Fruit fly (Drosophila melanogaster) whole organism, embryonic: ENCODE data around the gene sr.
A peak's percentile ranks its signal among the peaks of the same experiment; 100 is the strongest.

Experiments used
- CG10147 ChIP-seq: fragments of 200-800 bp; sonication (Bioruptor generic); optimal IDR thresholded peaks from 2 replicates; lab custom pipeline; 2019; ENCODE audit warnings: missing biosample characterization, mild to moderate bottlenecking, missing genetic modification characterization, moderate library complexity
- CG1024 ChIP-seq: fragments of 200-800 bp; sonication (Bioruptor generic); IDR thresholded peaks from 2 replicates; pipeline ENCODE4 v1.3.6; 2022; ENCODE audit warnings: missing biosample characterization, missing genetic modification characterization
- CG10321 ChIP-seq: fragments of 200-800 bp; sonication (Bioruptor generic); IDR thresholded peaks from 2 replicates; pipeline ENCODE4 v1.3.6; 2022; ENCODE audit warnings: missing biosample characterization, missing genetic modification characterization
- CG11723 ChIP-seq: fragments of 200-800 bp; sonication (Bioruptor generic); optimal IDR thresholded peaks from 2 replicates; lab custom pipeline; 2017; ENCODE audit warnings: missing biosample characterization, mild to moderate bottlenecking, missing genetic modification characterization
- CG12942 ChIP-seq: fragments of 200-800 bp; sonication (Bioruptor generic); optimal IDR thresholded peaks from 3 replicates; lab custom pipeline; 2016; ENCODE audit warnings: missing biosample characterization, missing genetic modification characterization
- CG13894 ChIP-seq: fragments of 200-800 bp; sonication (Bioruptor generic); optimal IDR thresholded peaks from 3 replicates; lab custom pipeline; 2018; ENCODE audit warnings: missing biosample characterization, mild to moderate bottlenecking, missing genetic modification characterization, moderate library complexity
- CG14667 ChIP-seq: fragments of 200-800 bp; sonication (Bioruptor generic); IDR thresholded peaks from 2 replicates; pipeline ENCODE4 v1.3.6; 2022; ENCODE audit warnings: missing biosample characterization, missing genetic modification characterization
- CG18476 ChIP-seq: fragments of 200-800 bp; sonication (Bioruptor generic); optimal IDR thresholded peaks from 2 replicates; lab custom pipeline; 2016; ENCODE audit warnings: missing biosample characterization, mild to moderate bottlenecking, missing genetic modification characterization
- CG18764 ChIP-seq: fragments of 200-800 bp; sonication (Bioruptor generic); optimal IDR thresholded peaks from 3 replicates; lab custom pipeline; 2016; ENCODE audit warnings: missing biosample characterization, missing genetic modification characterization
- CG2712 ChIP-seq: fragments of 200-800 bp; optimal IDR thresholded peaks from 3 replicates; lab custom pipeline; 2019; ENCODE audit warnings: missing biosample characterization, mild to moderate bottlenecking, missing genetic modification characterization, moderate library complexity
- CG32772 ChIP-seq: fragments of 200-800 bp; sonication (Bioruptor generic); IDR thresholded peaks from 2 replicates; pipeline ENCODE4 v1.3.6; 2022; ENCODE audit warnings: missing biosample characterization, missing genetic modification characterization
- CG34376 ChIP-seq: fragments of 200-800 bp; sonication (Bioruptor generic); optimal IDR thresholded peaks from 2 replicates; lab custom pipeline; 2018; ENCODE audit warnings: missing biosample characterization, mild to moderate bottlenecking, missing genetic modification characterization
- CG4617 ChIP-seq: fragments of 200-800 bp; sonication (Bioruptor generic); optimal IDR thresholded peaks from 3 replicates; lab custom pipeline; 2016; ENCODE audit warnings: missing biosample characterization, missing genetic modification characterization, borderline replicate concordance
- CG4707 ChIP-seq: fragments of 200-800 bp; sonication (Bioruptor generic); optimal IDR thresholded peaks from 2 replicates; lab custom pipeline; 2018; ENCODE audit warnings: missing biosample characterization, mild to moderate bottlenecking, missing genetic modification characterization, moderate library complexity
- CG5245 ChIP-seq: fragments of 200-800 bp; sonication (Bioruptor generic); optimal IDR thresholded peaks from 3 replicates; lab custom pipeline; 2016; ENCODE audit warnings: missing biosample characterization, missing genetic modification characterization
- CG6689 ChIP-seq: fragments of 200-800 bp; sonication (Bioruptor generic); IDR thresholded peaks from 2 replicates; pipeline ENCODE4 v1.3.6; 2022; ENCODE audit warnings: missing biosample characterization, missing genetic modification characterization
- CG6765 ChIP-seq: fragments of 200-800 bp; sonication (Bioruptor generic); optimal IDR thresholded peaks from 3 replicates; lab custom pipeline; 2017; ENCODE audit warnings: missing biosample characterization, mild to moderate bottlenecking, missing genetic modification characterization
- CG7271 ChIP-seq: fragments of 200-800 bp; sonication (Bioruptor generic); optimal IDR thresholded peaks from 2 replicates; lab custom pipeline; 2018; ENCODE audit warnings: missing biosample characterization, mild to moderate bottlenecking, missing genetic modification characterization, moderate library complexity
- CG7786 ChIP-seq: fragments of 200-800 bp; sonication (Bioruptor generic); optimal IDR thresholded peaks from 2 replicates; lab custom pipeline; 2016; ENCODE audit warnings: missing biosample characterization, missing genetic modification characterization
- E2f2 ChIP-seq: fragments of 200-800 bp; sonication (Bioruptor generic); IDR thresholded peaks from 2 replicates; pipeline ENCODE4 v1.3.6; 2022; ENCODE audit warnings: missing biosample characterization, missing genetic modification characterization
- H2.0 ChIP-seq: fragments of 200-800 bp; sonication (Bioruptor generic); IDR thresholded peaks from 2 replicates; pipeline ENCODE4 v1.3.6; 2022; ENCODE audit warnings: missing biosample characterization, missing genetic modification characterization
- HLH54F ChIP-seq: fragments of 200-800 bp; sonication (Bioruptor generic); optimal IDR thresholded peaks from 3 replicates; lab custom pipeline; 2016; ENCODE audit warnings: missing biosample characterization, missing genetic modification characterization
- Hr51 ChIP-seq, 2 experiments: fragments of 200-800 bp; sonication (Bioruptor generic); optimal IDR thresholded peaks; 2 replicates in 1 of 2; 3 replicates in 1 of 2; lab custom pipeline; 2016 to 2018; ENCODE audit warnings: missing biosample characterization in 2 of 2, missing genetic modification characterization in 2 of 2, mild to moderate bottlenecking in 1 of 2, moderate library complexity in 1 of 2
- Hsf ChIP-seq: fragments of 200-800 bp; sonication (Bioruptor generic); optimal IDR thresholded peaks from 3 replicates; lab custom pipeline; 2016; ENCODE audit warnings: missing biosample characterization, missing genetic modification characterization
- Pdp1 ChIP-seq, 2 experiments: fragments of 200-800 bp; sonication (Bioruptor generic); optimal IDR thresholded peaks; 3 replicates each; lab custom pipeline; 2016; ENCODE audit warnings: missing biosample characterization in 2 of 2, missing genetic modification characterization in 2 of 2, mild to moderate bottlenecking in 1 of 2, moderate library complexity in 1 of 2
- Ravus ChIP-seq: fragments of 200-800 bp; sonication (Bioruptor generic); IDR thresholded peaks from 2 replicates; pipeline ENCODE4 v1.3.6; 2022; ENCODE audit warnings: missing biosample characterization, missing genetic modification characterization
- Rfx ChIP-seq: fragments of 200-800 bp; sonication (Bioruptor generic); IDR thresholded peaks from 2 replicates; pipeline ENCODE4 v1.3.6; 2022; ENCODE audit warnings: missing biosample characterization, missing genetic modification characterization
- TFAM ChIP-seq: fragments of 200-800 bp; sonication (Bioruptor generic); optimal IDR thresholded peaks from 2 replicates; lab custom pipeline; 2017; ENCODE audit warnings: missing biosample characterization, missing genetic modification characterization, inconsistent platforms
- Vsx1 ChIP-seq: fragments of 200-800 bp; sonication (Bioruptor generic); optimal IDR thresholded peaks from 2 replicates; lab custom pipeline; 2017; ENCODE audit warnings: missing biosample characterization, mild to moderate bottlenecking, missing genetic modification characterization, missing genetic modification reagents
- al ChIP-seq: fragments of 200-800 bp; sonication (Bioruptor generic); IDR thresholded peaks from 2 replicates; pipeline ENCODE4 v1.3.6; 2022; ENCODE audit warnings: missing biosample characterization, missing genetic modification characterization
- ato ChIP-seq: fragments of 200-800 bp; sonication (Bioruptor generic); IDR thresholded peaks from 2 replicates; pipeline ENCODE4 v1.3.6; 2022; ENCODE audit warnings: missing biosample characterization, missing genetic modification characterization; ENCODE audit not compliant: partially characterized antibody
- br ChIP-seq: fragments of >200 bp; optimal IDR thresholded peaks from 2 replicates; lab custom pipeline; 2017
- btn ChIP-seq: fragments of 200-800 bp; sonication (Bioruptor generic); optimal IDR thresholded peaks from 2 replicates; lab custom pipeline; 2016; ENCODE audit warnings: missing biosample characterization, missing genetic modification characterization
- en ChIP-seq: fragments of 200-800 bp; sonication (Bioruptor generic); optimal IDR thresholded peaks from 2 replicates; lab custom pipeline; 2016; ENCODE audit warnings: missing biosample characterization, missing genetic modification characterization
- eve ChIP-seq, 2 experiments: fragments of >200 bp; optimal IDR thresholded peaks; 2 replicates each; lab custom pipeline; 2017; ENCODE audit warnings: missing biosample characterization in 2 of 2, missing genetic modification characterization in 2 of 2
- gcm ChIP-seq: fragments of 200-800 bp; sonication (Bioruptor generic); optimal IDR thresholded peaks from 2 replicates; lab custom pipeline; 2019; ENCODE audit warnings: missing biosample characterization, mild to moderate bottlenecking, missing genetic modification characterization, moderate library complexity
- gfzf ChIP-seq: fragments of 200-800 bp; sonication (Bioruptor generic); optimal IDR thresholded peaks from 2 replicates; lab custom pipeline; 2016; ENCODE audit warnings: missing biosample characterization, mild to moderate bottlenecking, missing genetic modification characterization, moderate library complexity
- insv ChIP-seq, 2 experiments: fragments of 200-800 bp; sonication (Bioruptor generic); optimal IDR thresholded peaks; 3 replicates each; lab custom pipeline; 2016 to 2018; ENCODE audit warnings: missing biosample characterization in 2 of 2, missing genetic modification characterization in 2 of 2
- jigr1 ChIP-seq: fragments of 200-800 bp; sonication (Bioruptor generic); IDR thresholded peaks from 3 replicates; pipeline ENCODE4 v1.3.6; 2022; ENCODE audit warnings: missing biosample characterization, missing genetic modification characterization
- jumu ChIP-seq: fragments of 200-800 bp; sonication (Bioruptor generic); optimal IDR thresholded peaks from 3 replicates; lab custom pipeline; 2016; ENCODE audit warnings: missing biosample characterization, missing genetic modification characterization
- kah ChIP-seq: fragments of 200-800 bp; sonication (Bioruptor generic); optimal IDR thresholded peaks from 2 replicates; lab custom pipeline; 2018; ENCODE audit warnings: missing biosample characterization, mild to moderate bottlenecking, missing genetic modification characterization
- lab ChIP-seq: fragments of 200-800 bp; sonication (Bioruptor generic); optimal IDR thresholded peaks from 3 replicates; lab custom pipeline; 2017; ENCODE audit warnings: missing biosample characterization, missing genetic modification characterization, mild to moderate bottlenecking, moderate library complexity, missing genetic modification reagents
- lbe ChIP-seq: fragments of 200-800 bp; sonication (Bioruptor generic); optimal IDR thresholded peaks from 2 replicates; lab custom pipeline; 2016; ENCODE audit warnings: missing biosample characterization, mild to moderate bottlenecking, missing genetic modification characterization
- mirr ChIP-seq: fragments of 200-800 bp; sonication (Bioruptor generic); optimal IDR thresholded peaks from 3 replicates; lab custom pipeline; 2018; ENCODE audit warnings: missing biosample characterization, mild to moderate bottlenecking, missing genetic modification characterization
- oc ChIP-seq: fragments of 200-800 bp; sonication (Bioruptor generic); optimal IDR thresholded peaks from 2 replicates; lab custom pipeline; 2018; ENCODE audit warnings: missing biosample characterization, mild to moderate bottlenecking, missing genetic modification characterization, moderate library complexity
- pho ChIP-seq: fragments of 200-800 bp; sonication (Bioruptor generic); optimal IDR thresholded peaks from 2 replicates; lab custom pipeline; 2016; ENCODE audit warnings: missing biosample characterization, missing genetic modification characterization
- ro ChIP-seq: fragments of 200-800 bp; sonication (Bioruptor generic); IDR thresholded peaks from 2 replicates; pipeline ENCODE4 v1.3.6; 2022; ENCODE audit warnings: missing biosample characterization, missing genetic modification characterization
- salm ChIP-seq: fragments of 200-800 bp; sonication (Bioruptor generic); optimal IDR thresholded peaks from 2 replicates; lab custom pipeline; 2018; ENCODE audit warnings: missing biosample characterization, mild to moderate bottlenecking, missing genetic modification characterization
- sim ChIP-seq: fragments of 200-800 bp; sonication (Bioruptor generic); IDR thresholded peaks from 2 replicates; pipeline ENCODE4 v1.3.6; 2022; ENCODE audit warnings: missing biosample characterization, missing genetic modification characterization
- sima ChIP-seq: fragments of 200-800 bp; sonication (Bioruptor generic); optimal IDR thresholded peaks from 2 replicates; lab custom pipeline; 2016; ENCODE audit warnings: missing biosample characterization, missing genetic modification characterization

Gene sr

DNA sequence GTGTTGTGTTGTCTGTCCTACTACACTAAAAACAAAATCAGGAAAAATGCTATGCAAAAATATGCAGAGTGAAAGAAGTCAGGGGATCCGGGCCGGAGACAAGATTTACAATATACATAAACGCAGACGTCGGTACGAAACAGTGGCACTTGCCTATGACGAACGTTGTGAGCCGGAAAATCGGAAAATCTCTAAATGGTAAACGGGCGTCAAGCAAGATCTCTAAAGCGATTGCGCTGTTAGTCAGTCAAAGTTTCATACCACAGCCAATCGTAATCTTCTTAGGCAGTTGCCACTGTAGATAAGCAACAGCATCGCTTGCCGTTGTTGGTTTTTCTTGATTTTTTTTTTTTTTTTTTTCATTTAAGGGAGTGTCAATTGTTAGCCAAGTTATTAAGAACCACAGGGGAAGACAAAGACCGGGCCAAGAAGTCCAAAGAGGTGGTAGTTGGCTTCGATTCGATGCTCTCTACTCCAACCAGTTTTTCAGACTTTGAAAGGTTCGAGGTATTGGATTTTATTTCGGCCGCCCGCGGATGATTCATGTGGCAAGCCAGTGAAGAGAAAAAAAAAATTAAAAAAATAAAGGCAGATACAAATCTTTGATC, 34.5 kb downstream of the sr start (continued):
- TF ChIP-seq gfzf (GFP tag; lab: Kevin White, UChicago) (no peak), CG18764 (peak; percentile 41), CG12942 (peak; percentile 68), CG11723 (GFP tag; lab: Kevin White, UChicago) (peak; percentile 48), CG2712 (tag; lab: Kevin White, UChicago) (peak; percentile 93), Hsf (GFP tag; lab: Kevin White, UChicago) (peak; percentile 73), E2f2 (GFP tag; lab: Robert Waterston, UW) (peak; percentile 49; the same call in 1 of the 2 replicates), Vsx1 (GFP tag; lab: Kevin White, UChicago) (no peak), CG10321 (GFP tag; lab: Robert Waterston, UW) (peak; percentile 61), sima (GFP tag; lab: Kevin White, UChicago) (no peak), CG4617 (GFP tag; lab: Kevin White, UChicago) (peak; percentile 17), H2.0 (peak; percentile 86), gcm (GFP tag; lab: Kevin White, UChicago) (no peak), ro (GFP tag; lab: Robert Waterston, UW) (peak; percentile 70), CG13894 (tag; lab: Kevin White, UChicago) (no peak), CG18476 (GFP tag; lab: Kevin White, UChicago) (peak; percentile 40), CG1024 (GFP tag; lab: Robert Waterston, UW) (peak; percentile 75), Ravus (peak; percentile 36), CG7786 (peak; percentile 79), CG7271 (tag; lab: Kevin White, UChicago) (no peak), eve (GFP tag; optimal IDR thresholded peaks at IDR 0.05; lab: Kevin White, UChicago) (no peak), insv (GFP tag; optimal IDR thresholded peaks at IDR 0.05; lab: Kevin White, UChicago) (no peak), en (GFP tag; lab: Kevin White, UChicago) (peak; percentile 34), Hr51 (GFP tag; optimal IDR thresholded peaks at IDR 0.05; lab: Kevin White, UChicago) (peak; percentile 62 to 63), br (no peak), CG6689 (GFP tag; lab: Robert Waterston, UW) (peak; percentile 94), TFAM (GFP tag; lab: Kevin White, UChicago) (peak; percentile 9), sim (GFP tag; lab: Robert Waterston, UW) (peak; percentile 72), btn (peak; percentile 33), CG14667 (GFP tag; lab: Robert Waterston, UW) (peak; percentile 91), pho (GFP tag; lab: Kevin White, UChicago) (peak; percentile 53), CG10147 (GFP tag; lab: Kevin White, UChicago) (peak; percentile 25), kah (no peak), CG4707 (GFP tag; lab: Kevin White, UChicago) (peak; percentile 15), oc (peak; percentile 71), lbe (GFP tag; lab: Kevin White, UChicago) (peak; percentile 74), mirr (peak; percentile 77), CG6765 (GFP tag; lab: Kevin White, UChicago) (peak; percentile 27), lab (GFP tag; lab: Kevin White, UChicago) (peak; percentile 76), HLH54F (GFP tag; lab: Kevin White, UChicago) (peak; percentile 68), jumu (peak; percentile 85), al (GFP tag; lab: Robert Waterston, UW) (peak; percentile 89), Rfx (GFP tag; lab: Robert Waterston, UW) (peak; percentile 96), salm (tag; lab: Kevin White, UChicago) (no peak), ato (GFP tag; lab: Robert Waterston, UW) (no peak), CG5245 (GFP tag; lab: Kevin White, UChicago) (peak; percentile 71), Pdp1 (GFP tag; optimal IDR thresholded peaks at IDR 0.05; lab: Kevin White, UChicago) (peak; percentile 82 to 94), jigr1 (GFP tag; lab: Robert Waterston, UW) (peak; percentile 83; the same call in 2 of the 3 replicates), CG32772 (GFP tag; lab: Robert Waterston, UW) (peak; percentile 94), CG34376 (GFP tag; lab: Kevin White, UChicago) (no peak)
